Worm (Caenorhabditis elegans) whole organism, midembryonic: ENCODE measurements around the gene ocr-2.

Source experiments
- T22C8.4 ChIP-seq: fragments of 200-800 bp; sonication (Bioruptor generic); IDR thresholded peaks from 2 replicates; pipeline ENCODE4 v1.3.6; 2022; ENCODE audit warnings: missing genetic modification characterization, missing compliant biosample characterization
- cog-1 ChIP-seq: sonication (generic microtip); optimal IDR thresholded peaks from 2 replicates; lab custom pipeline; 2016; ENCODE audit warnings: missing genetic modification characterization, missing compliant biosample characterization
- flt-1 ChIP-seq: fragments of 200-800 bp; sonication (Bioruptor generic); IDR thresholded peaks from 2 replicates; pipeline ENCODE4 v1.3.6; 2022; ENCODE audit warnings: missing genetic modification characterization, missing compliant biosample characterization
- klf-2 ChIP-seq: fragments of 200-800 bp; sonication (Bioruptor generic); conservative IDR thresholded peaks from 2 replicates; pipeline ENCODE4 v1.3.6; 2022; ENCODE audit warnings: missing genetic modification reagents, missing genetic modification characterization, missing compliant biosample characterization
- med-1 ChIP-seq: sonication (generic microtip); optimal IDR thresholded peaks from 2 replicates; lab custom pipeline; 2017; ENCODE audit warnings: missing genetic modification characterization, mild to moderate bottlenecking, missing compliant biosample characterization, antibody characterized with exemption, missing genetic modification reagents; ENCODE audit not compliant: insufficient read depth
- ref-1 ChIP-seq: fragments of 200-800 bp; sonication (Bioruptor generic); conservative IDR thresholded peaks from 2 replicates; pipeline ENCODE4 v1.3.6; 2022; ENCODE audit warnings: missing genetic modification reagents, missing genetic modification characterization, missing compliant biosample characterization
- tab-1 ChIP-seq: fragments of 200-800 bp; sonication (Bioruptor generic); IDR thresholded peaks from 2 replicates; pipeline ENCODE4 v1.3.6; 2022; ENCODE audit warnings: missing genetic modification characterization, missing compliant biosample characterization
- ztf-23 ChIP-seq: fragments of 200-800 bp; sonication (Bioruptor generic); IDR thresholded peaks from 2 replicates; pipeline ENCODE4 v1.3.6; 2022; ENCODE audit warnings: missing genetic modification reagents, missing genetic modification characterization, missing compliant biosample characterization
- ztf-29 ChIP-seq: fragments of 200-800 bp; sonication (Bioruptor generic); IDR thresholded peaks from 2 replicates; pipeline ENCODE4 v1.3.6; 2022; ENCODE audit warnings: missing genetic modification reagents, missing genetic modification characterization, missing compliant biosample characterization

Gene ocr-2

ce11 chrIV:8188421-8189112 is 31.3 kb downstream of the ocr-2 start:
- TF ChIP-seq cog-1 (tag; lab: Kevin White, UChicago): no peak
- no peak for TF ChIP-seq ztf-29 (GFP tag; lab: Robert Waterston, UW)

ce11 chrIV:8183313-8183712 is 36.6 kb downstream of the ocr-2 start:
- TF ChIP-seq med-1 (GFP tag; lab: Kevin White, UChicago) (no peak), cog-1 (tag; lab: Kevin White, UChicago) (peak; percentile 6), ref-1 (no peak), klf-2 (GFP tag; lab: Robert Waterston, UW) (no peak), T22C8.4 (GFP tag; lab: Robert Waterston, UW) (no peak), ztf-23 (no peak), tab-1 (0 out of 2 replicates have a peak, but pooled peaks have one; percentile 44), flt-1 (GFP tag; lab: Robert Waterston, UW) (peak; percentile 75; the same call in 1 of the 2 replicates)

ce11 chrIV:8182566-8182965 is 37.3 kb downstream of the ocr-2 start:
- no peak for TF ChIP-seq cog-1 (tag; lab: Kevin White, UChicago)
- no peak for TF ChIP-seq ref-1
- TF ChIP-seq ztf-23: no peak
- TF ChIP-seq ztf-29 (GFP tag; lab: Robert Waterston, UW): no peak
- TF ChIP-seq T22C8.4 (GFP tag; lab: Robert Waterston, UW): no peak
- no peak for TF ChIP-seq klf-2 (GFP tag; lab: Robert Waterston, UW)
- TF ChIP-seq flt-1 (GFP tag; lab: Robert Waterston, UW): no peak
- no peak for TF ChIP-seq med-1 (GFP tag; lab: Kevin White, UChicago)
- TF ChIP-seq tab-1: no peak

- TF ChIP-seq ztf-29 (GFP tag; lab: Robert Waterston, UW): no peak
Observed at ce11 chrIV:8181404-8181803, 38.5 kb downstream of the ocr-2 start.

- TF ChIP-seq tab-1 (no peak), klf-2 (GFP tag; lab: Robert Waterston, UW) (no peak), ref-1 (no peak), ztf-29 (GFP tag; lab: Robert Waterston, UW) (no peak), ztf-23 (no peak), T22C8.4 (GFP tag; lab: Robert Waterston, UW) (no peak), med-1 (GFP tag; lab: Kevin White, UChicago) (no peak), cog-1 (tag; lab: Kevin White, UChicago) (no peak), flt-1 (GFP tag; lab: Robert Waterston, UW) (no peak)
Observed at ce11 chrIV:8175686-8176532, 44.0 kb downstream of the ocr-2 start, which contains the start of gene pct-1. Gene pct-1, plus strand, starts transcription at chrIV:8176482.

ce11 chrIV:8174792-8175191 is 45.1 kb downstream of the ocr-2 start:
- TF ChIP-seq ztf-23 (no peak), ref-1 (no peak), T22C8.4 (GFP tag; lab: Robert Waterston, UW) (no peak), med-1 (GFP tag; lab: Kevin White, UChicago) (no peak), cog-1 (tag; lab: Kevin White, UChicago) (no peak), ztf-29 (GFP tag; lab: Robert Waterston, UW) (no peak)

ce11 chrIV:8173610-8174009 is 46.3 kb downstream of the ocr-2 start:
- no peak for TF ChIP-seq klf-2 (GFP tag; lab: Robert Waterston, UW)
- no peak for TF ChIP-seq T22C8.4 (GFP tag; lab: Robert Waterston, UW)
- TF ChIP-seq cog-1 (tag; lab: Kevin White, UChicago): no peak
- no peak for TF ChIP-seq tab-1
- no peak for TF ChIP-seq med-1 (GFP tag; lab: Kevin White, UChicago)
- no peak for TF ChIP-seq ref-1
- no peak for TF ChIP-seq ztf-29 (GFP tag; lab: Robert Waterston, UW)
- no peak for TF ChIP-seq flt-1 (GFP tag; lab: Robert Waterston, UW)
- no peak for TF ChIP-seq ztf-23

- TF ChIP-seq ztf-29 (GFP tag; lab: Robert Waterston, UW) (no peak), flt-1 (GFP tag; lab: Robert Waterston, UW) (no peak), ref-1 (no peak), cog-1 (tag; lab: Kevin White, UChicago) (no peak), klf-2 (GFP tag; lab: Robert Waterston, UW) (no peak), T22C8.4 (GFP tag; lab: Robert Waterston, UW) (no peak), tab-1 (no peak), ztf-23 (no peak), med-1 (GFP tag; lab: Kevin White, UChicago) (no peak)
Observed at ce11 chrIV:8171376-8171775, 48.5 kb downstream of the ocr-2 start.

- TF ChIP-seq cog-1 (tag; lab: Kevin White, UChicago) (peak; percentile 57), med-1 (GFP tag; lab: Kevin White, UChicago) (no peak)
Observed at ce11 chrIV:8170264-8170663, 49.6 kb downstream of the ocr-2 start.

- TF ChIP-seq klf-2 (GFP tag; lab: Robert Waterston, UW) (no peak), med-1 (GFP tag; lab: Kevin White, UChicago) (no peak), ref-1 (no peak), flt-1 (GFP tag; lab: Robert Waterston, UW) (no peak), ztf-29 (GFP tag; lab: Robert Waterston, UW) (no peak), ztf-23 (no peak), T22C8.4 (GFP tag; lab: Robert Waterston, UW) (no peak), cog-1 (tag; lab: Kevin White, UChicago) (no peak), tab-1 (no peak)
Observed at ce11 chrIV:8169674-8170073, 50.2 kb downstream of the ocr-2 start, which contains the start of gene C07G1.15. Gene C07G1.15, plus strand, starts transcription at chrIV:8169974.
